Comparison of ENCODE assay signal across 1 fruit fly cellular context in genomic region chrX:3722209-3722608, dm6.
A peak's percentile ranks its signal among the peaks of the same experiment; 100 is the strongest.
TF ChIP-seq lines count a peak whose summit lies in the region.

No protein-coding gene starts in this region.

TF ChIP-seq in whole organism, embryonic, 481 proteins besides CTCF, POLR2A, EP300 and RAD21 (continued from another document):
- TF ChIP-seq lov (optimal IDR thresholded peaks at IDR 0.05; lab: Kevin White, UChicago) (no peak), lov (GFP tag; IDR thresholded peaks at IDR 0.05; lab: Robert Waterston, UW) (no peak), CG14050 (GFP tag; IDR thresholded peaks at IDR 0.05; lab: Robert Waterston, UW) (no peak), CG10565 (GFP tag; optimal IDR thresholded peaks at IDR 0.05; lab: Kevin White, UChicago) (no peak), CG13424 (tag; optimal IDR thresholded peaks at IDR 0.05; lab: Kevin White, UChicago) (peak; percentile 0), Dll (GFP tag; IDR thresholded peaks at IDR 0.05; lab: Robert Waterston, UW; ENCODE audit: partially characterized antibody) (no peak), Dbx (GFP tag; IDR thresholded peaks at IDR 0.05; lab: Robert Waterston, UW) (no peak), dpn (GFP tag; optimal IDR thresholded peaks at IDR 0.05; lab: Kevin White, UChicago) (peak in 1 of 2 experiments; percentile 15), CG4360 (GFP tag; IDR thresholded peaks at IDR 0.05; lab: Robert Waterston, UW) (peak; percentile 56), grau (tag; optimal IDR thresholded peaks at IDR 0.05; lab: Kevin White, UChicago) (peak; percentile 0), CG31441 (GFP tag; IDR thresholded peaks at IDR 0.05; lab: Robert Waterston, UW) (0 out of 2 replicates have a peak, but pooled peaks have one; percentile 16), pzg (GFP tag; optimal IDR thresholded peaks at IDR 0.05; lab: Kevin White, UChicago) (no peak), CG9932 (GFP tag; IDR thresholded peaks at IDR 0.05; lab: Robert Waterston, UW) (0 out of 2 replicates have a peak, but pooled peaks have one; percentile 9), TFAM (GFP tag; optimal IDR thresholded peaks at IDR 0.05; lab: Kevin White, UChicago) (no peak), jing (GFP tag; optimal IDR thresholded peaks at IDR 0.05; lab: Kevin White, UChicago) (no peak), seq (GFP tag; IDR thresholded peaks at IDR 0.05; lab: Robert Waterston, UW) (no peak), E2f2 (GFP tag; IDR thresholded peaks at IDR 0.05; lab: Robert Waterston, UW) (no peak), nerfin-1 (tag; optimal IDR thresholded peaks at IDR 0.05; lab: Kevin White, UChicago) (no peak), CG11695 (GFP tag; IDR thresholded peaks at IDR 0.05; lab: Robert Waterston, UW) (no peak), CrebB (tag; optimal IDR thresholded peaks at IDR 0.05; lab: Kevin White, UChicago) (no peak), pfk (GFP tag; optimal IDR thresholded peaks at IDR 0.05; lab: Kevin White, UChicago) (no peak), Ets65A (GFP tag; lab: Kevin White, UChicago) (no peak), zen (tag; optimal IDR thresholded peaks at IDR 0.05; lab: Kevin White, UChicago) (no peak), Lhr (GFP tag; optimal IDR thresholded peaks at IDR 0.05; lab: Kevin White, UChicago) (no peak), hbn (GFP tag; IDR thresholded peaks at IDR 0.05; lab: Robert Waterston, UW; ENCODE audit: partially characterized antibody) (no peak), lbe (GFP tag; optimal IDR thresholded peaks at IDR 0.05; lab: Kevin White, UChicago) (no peak), ken (GFP tag; IDR thresholded peaks at IDR 0.05; lab: Robert Waterston, UW) (0 out of 3 replicates have a peak, but pooled peaks have one; percentile 36), CG8944 (GFP tag; optimal IDR thresholded peaks at IDR 0.05; lab: Kevin White, UChicago) (peak; percentile 4), Lim3 (GFP tag; IDR thresholded peaks at IDR 0.05; lab: Robert Waterston, UW) (no peak), stc (GFP tag; IDR thresholded peaks at IDR 0.05; lab: Robert Waterston, UW) (peak; percentile 47; the same call in 1 of the 2 replicates), fd64A (GFP tag; optimal IDR thresholded peaks at IDR 0.05; lab: Kevin White, UChicago) (no peak), Sry-δ (GFP tag; optimal IDR thresholded peaks at IDR 0.05; lab: Kevin White, UChicago) (no peak), bigmax (GFP tag; optimal IDR thresholded peaks at IDR 0.05; lab: Kevin White, UChicago) (no peak), CG3847 (GFP tag; IDR thresholded peaks at IDR 0.05; lab: Robert Waterston, UW) (no peak), z (GFP tag; IDR thresholded peaks at IDR 0.05; lab: Robert Waterston, UW) (no peak), Dp (GFP tag; optimal IDR thresholded peaks at IDR 0.05; lab: Kevin White, UChicago) (no peak), trem (tag; optimal IDR thresholded peaks at IDR 0.05; lab: Kevin White, UChicago) (no peak), CG8281 (tag; optimal IDR thresholded peaks at IDR 0.05; lab: Kevin White, UChicago) (no peak), Ssrp (tag; optimal IDR thresholded peaks at IDR 0.05; lab: Kevin White, UChicago) (no peak), CG12391 (tag; optimal IDR thresholded peaks at IDR 0.05; lab: Kevin White, UChicago) (peak; percentile 31), shn (GFP tag; optimal IDR thresholded peaks at IDR 0.05; lab: Kevin White, UChicago) (no peak), CG11456 (GFP tag; IDR thresholded peaks at IDR 0.05; lab: Robert Waterston, UW) (no peak), Asciz (GFP tag; optimal IDR thresholded peaks at IDR 0.05; lab: Kevin White, UChicago) (no peak), Drgx (GFP tag; IDR thresholded peaks at IDR 0.05; lab: Robert Waterston, UW) (peak; percentile 76), CG7928 (GFP tag; optimal IDR thresholded peaks at IDR 0.05; lab: Kevin White, UChicago) (no peak), fru (optimal IDR thresholded peaks at IDR 0.05; lab: Kevin White, UChicago) (no peak), eve (GFP tag; optimal IDR thresholded peaks at IDR 0.05; lab: Kevin White, UChicago) (no peak), peb (GFP tag; IDR thresholded peaks at IDR 0.05; lab: Robert Waterston, UW) (no peak), CG15269 (tag; optimal IDR thresholded peaks at IDR 0.05; lab: Kevin White, UChicago) (peak; percentile 3), dimm (GFP tag; IDR thresholded peaks at IDR 0.05; lab: Robert Waterston, UW) (no peak), CG4820 (GFP tag; optimal IDR thresholded peaks at IDR 0.05; lab: Kevin White, UChicago) (no peak), prd (optimal IDR thresholded peaks at IDR 0.05; lab: Kevin White, UChicago) (no peak), prd (GFP tag; IDR thresholded peaks at IDR 0.05; lab: Robert Waterston, UW) (peak; percentile 47; the same call in 1 of the 3 replicates), gfzf (GFP tag; optimal IDR thresholded peaks at IDR 0.05; lab: Kevin White, UChicago) (no peak), HHEX (GFP tag; optimal IDR thresholded peaks at IDR 0.05; lab: Kevin White, UChicago) (no peak), CG4617 (GFP tag; optimal IDR thresholded peaks at IDR 0.05; lab: Kevin White, UChicago; ENCODE audit: borderline replicate concordance) (no peak), CG14860 (GFP tag; IDR thresholded peaks at IDR 0.05; lab: Robert Waterston, UW; ENCODE audit: partially characterized antibody) (no peak), CG2678 (tag; optimal IDR thresholded peaks at IDR 0.05; lab: Kevin White, UChicago) (peak; percentile 36), CG6813 (GFP tag; optimal IDR thresholded peaks at IDR 0.05; lab: Kevin White, UChicago) (no peak), chinmo (GFP tag; IDR thresholded peaks at IDR 0.05; lab: Robert Waterston, UW; ENCODE audit: partially characterized antibody) (no peak), MESR4 (GFP tag; optimal IDR thresholded peaks at IDR 0.05; lab: Kevin White, UChicago) (no peak), CG6272 (GFP tag; IDR thresholded peaks at IDR 0.05; lab: Robert Waterston, UW) (no peak), CG7745 (tag; optimal IDR thresholded peaks at IDR 0.05; lab: Kevin White, UChicago) (no peak), NFAT (GFP tag; IDR thresholded peaks at IDR 0.05; lab: Robert Waterston, UW) (no peak), D (optimal IDR thresholded peaks at IDR 0.05; lab: Kevin White, UChicago) (no peak), D (GFP tag; optimal IDR thresholded peaks at IDR 0.05; lab: Kevin White, UChicago) (no peak), CG1832 (GFP tag; optimal IDR thresholded peaks at IDR 0.05; lab: Kevin White, UChicago) (no peak), Fer2 (tag; optimal IDR thresholded peaks at IDR 0.05; lab: Kevin White, UChicago) (no peak), CG9609 (GFP tag; optimal IDR thresholded peaks at IDR 0.05; lab: Kevin White, UChicago) (peak; percentile 26), zfh2 (GFP tag; optimal IDR thresholded peaks at IDR 0.05; lab: Kevin White, UChicago) (no peak), fd96Cb (tag; optimal IDR thresholded peaks at IDR 0.05; lab: Kevin White, UChicago) (peak; percentile 18), gce (GFP tag; IDR thresholded peaks at IDR 0.05; lab: Robert Waterston, UW) (no peak), Ptx1 (GFP tag; IDR thresholded peaks at IDR 0.05; lab: Robert Waterston, UW) (peak; percentile 35), tin (GFP tag; optimal IDR thresholded peaks at IDR 0.05; lab: Kevin White, UChicago) (no peak), jumu (GFP tag; optimal IDR thresholded peaks at IDR 0.05; lab: Kevin White, UChicago) (no peak), CG17186 (GFP tag; optimal IDR thresholded peaks at IDR 0.05; lab: Kevin White, UChicago) (no peak), CG5180 (GFP tag; optimal IDR thresholded peaks at IDR 0.05; lab: Kevin White, UChicago) (no peak), gsb (GFP tag; IDR thresholded peaks at IDR 0.05; lab: Robert Waterston, UW) (no peak), CG31224 (GFP tag; IDR thresholded peaks at IDR 0.05; lab: Robert Waterston, UW) (no peak), Ets97D (GFP tag; optimal IDR thresholded peaks at IDR 0.05; lab: Kevin White, UChicago) (no peak), pan (optimal IDR thresholded peaks at IDR 0.05; lab: Kevin White, UChicago) (no peak), pan (GFP tag; optimal IDR thresholded peaks at IDR 0.05 in 1 of 2, IDR thresholded peaks at IDR 0.05 in 1 of 2) (peak in 1 of 2 experiments; percentile 42), tgo (GFP tag; IDR thresholded peaks at IDR 0.05; lab: Robert Waterston, UW) (peak; percentile 26; the same call in 1 of the 3 replicates), row (GFP tag; IDR thresholded peaks at IDR 0.05; lab: Robert Waterston, UW) (peak; percentile 55), al (GFP tag; IDR thresholded peaks at IDR 0.05; lab: Robert Waterston, UW) (no peak), CG1024 (GFP tag; IDR thresholded peaks at IDR 0.05; lab: Robert Waterston, UW) (no peak), Med (GFP tag; lab: Kevin White, UChicago) (peak; percentile 60), CG6654 (GFP tag; optimal IDR thresholded peaks at IDR 0.05; lab: Kevin White, UChicago) (no peak), CG2712 (tag; optimal IDR thresholded peaks at IDR 0.05; lab: Kevin White, UChicago) (peak; percentile 15), lmd (GFP tag; IDR thresholded peaks at IDR 0.05; lab: Robert Waterston, UW) (peak; percentile 30; the same call in 1 of the 2 replicates), CG30403 (GFP tag; optimal IDR thresholded peaks at IDR 0.05; lab: Kevin White, UChicago) (no peak), kni (GFP tag; optimal IDR thresholded peaks at IDR 0.05; lab: Kevin White, UChicago) (no peak), nmo (GFP tag; optimal IDR thresholded peaks at IDR 0.05; lab: Kevin White, UChicago) (peak; percentile 20), CG16863 (GFP tag; optimal IDR thresholded peaks at IDR 0.05; lab: Kevin White, UChicago) (peak; percentile 6), Nf-YA (GFP tag; IDR thresholded peaks at IDR 0.05; lab: Robert Waterston, UW) (no peak), CG17829 (tag; optimal IDR thresholded peaks at IDR 0.05; lab: Kevin White, UChicago) (no peak), Ada2b (GFP tag; IDR thresholded peaks at IDR 0.05; lab: Robert Waterston, UW) (0 out of 2 replicates have a peak, but pooled peaks have one; percentile 18), cad (GFP tag; optimal IDR thresholded peaks at IDR 0.05; lab: Kevin White, UChicago) (no peak), scrt (GFP tag; optimal IDR thresholded peaks at IDR 0.05; lab: Kevin White, UChicago) (no peak), Sin3A (optimal IDR thresholded peaks at IDR 0.05; lab: Kevin White, UChicago) (no peak), CG9797 (GFP tag; optimal IDR thresholded peaks at IDR 0.05; lab: Kevin White, UChicago) (no peak), Pdp1 (GFP tag; optimal IDR thresholded peaks at IDR 0.05; lab: Kevin White, UChicago) (no peak), tna (GFP tag; IDR thresholded peaks at IDR 0.05; lab: Robert Waterston, UW; ENCODE audit: partially characterized antibody) (no peak), CG11504 (tag; optimal IDR thresholded peaks at IDR 0.05; lab: Kevin White, UChicago) (peak; percentile 41), CG17568 (GFP tag; optimal IDR thresholded peaks at IDR 0.05; lab: Kevin White, UChicago) (no peak), wdn (GFP tag; IDR thresholded peaks at IDR 0.05; lab: Robert Waterston, UW) (no peak), CG12659 (GFP tag; optimal IDR thresholded peaks at IDR 0.05; lab: Kevin White, UChicago) (no peak), CG2875 (GFP tag; optimal IDR thresholded peaks at IDR 0.05; lab: Kevin White, UChicago) (no peak), CG12942 (GFP tag; optimal IDR thresholded peaks at IDR 0.05; lab: Kevin White, UChicago) (no peak), Nf-YC (tag; optimal IDR thresholded peaks at IDR 0.05; lab: Kevin White, UChicago) (no peak), Tbp (GFP tag; optimal IDR thresholded peaks at IDR 0.05; lab: Kevin White, UChicago) (no peak), CG18262 (tag; optimal IDR thresholded peaks at IDR 0.05; lab: Kevin White, UChicago) (no peak), sim (GFP tag; IDR thresholded peaks at IDR 0.05; lab: Robert Waterston, UW) (no peak), bab2 (GFP tag; optimal IDR thresholded peaks at IDR 0.05; lab: Kevin White, UChicago) (peak; percentile 3)
